Worm (Caenorhabditis elegans): Measurements from ENCODE around the gene Y51H4A.25.
"Not testable (repeated sequence)": the region's sequence is repeated elsewhere in the genome, so short reads cannot be mapped to it uniquely, and the experiment has no call there.

Y51H4A.25 gene

ce11 chrIV:16755771-16756170 lies 19.6 kb downstream of the Y51H4A.25 start, which contains the start of gene Y43D4A.2:
TSS of gene Y43D4A.2 (minus strand) at chrIV:16755871.
- TF ChIP-seq mab-5 (tag; optimal IDR thresholded peaks at IDR 0.05); ham-2 (GFP tag; optimal IDR thresholded peaks at IDR 0.05); tbx-8 (GFP tag; optimal IDR thresholded peaks at IDR 0.05): not testable (repeated sequence)

- TF ChIP-seq lsy-2 (tag; optimal IDR thresholded peaks at IDR 0.05) (no peak), mls-2 (tag; optimal IDR thresholded peaks at IDR 0.05) (peak; percentile 10), nhr-28 (tag; optimal IDR thresholded peaks at IDR 0.05) (no peak), nhr-12 (tag; optimal IDR thresholded peaks at IDR 0.05) (no peak), mab-5 (tag; optimal IDR thresholded peaks at IDR 0.05) (no peak), hlh-1 (tag; optimal IDR thresholded peaks at IDR 0.05) (no peak), lin-32 (GFP tag; optimal IDR thresholded peaks at IDR 0.05) (no peak), flh-1 (GFP tag; optimal IDR thresholded peaks at IDR 0.05) (no peak), bed-3 (GFP tag; optimal IDR thresholded peaks at IDR 0.05) (no peak), drap-1 (GFP tag; optimal IDR thresholded peaks at IDR 0.05) (no peak), ceh-83 (GFP tag; optimal IDR thresholded peaks at IDR 0.05) (no peak), nhr-2 (tag; optimal IDR thresholded peaks at IDR 0.05) (no peak), sptf-1 (tag; optimal IDR thresholded peaks at IDR 0.05) (peak; percentile 29), unc-39 (tag; optimal IDR thresholded peaks at IDR 0.05) (no peak), M03D4.4 (tag; optimal IDR thresholded peaks at IDR 0.05) (peak; percentile 32), cnd-1 (tag; optimal IDR thresholded peaks at IDR 0.05) (no peak), mep-1 (tag; optimal IDR thresholded peaks at IDR 0.05) (no peak), ceh-43 (GFP tag; optimal IDR thresholded peaks at IDR 0.05) (peak; percentile 33), nhr-76 (tag; optimal IDR thresholded peaks at IDR 0.05) (no peak), nhr-237 (tag; optimal IDR thresholded peaks at IDR 0.05) (no peak), lin-13 (tag; optimal IDR thresholded peaks at IDR 0.05) (no peak), sem-2 (GFP tag; optimal IDR thresholded peaks at IDR 0.05) (no peak), zip-8 (tag; optimal IDR thresholded peaks at IDR 0.05) (no peak)
These were observed 38.9 kb downstream of the Y51H4A.25 start for ce11 chrIV:16775029-16775428.

ce11 chrIV:16775455-16775854 lies 39.3 kb downstream of the Y51H4A.25 start, which contains the start of gene Y43D4A.5:
TSS of gene Y43D4A.5 (plus strand) at chrIV:16775755.
- TF ChIP-seq nhr-237 (tag; optimal IDR thresholded peaks at IDR 0.05): no peak
- TF ChIP-seq elt-3 (tag; optimal IDR thresholded peaks at IDR 0.05): no peak
- no peak for TF ChIP-seq tbx-8 (GFP tag; optimal IDR thresholded peaks at IDR 0.05)
- no peak for TF ChIP-seq bed-3 (GFP tag; optimal IDR thresholded peaks at IDR 0.05)
- no peak for TF ChIP-seq lin-32 (GFP tag; optimal IDR thresholded peaks at IDR 0.05)
- no peak for TF ChIP-seq pha-4 (tag; optimal IDR thresholded peaks at IDR 0.05)
- TF ChIP-seq flh-1 (GFP tag; optimal IDR thresholded peaks at IDR 0.05): no peak
- no peak for TF ChIP-seq mls-2 (tag; optimal IDR thresholded peaks at IDR 0.05)
- no peak for TF ChIP-seq drap-1 (GFP tag; optimal IDR thresholded peaks at IDR 0.05)
- no peak for TF ChIP-seq lin-13 (tag; optimal IDR thresholded peaks at IDR 0.05)

DNA sequence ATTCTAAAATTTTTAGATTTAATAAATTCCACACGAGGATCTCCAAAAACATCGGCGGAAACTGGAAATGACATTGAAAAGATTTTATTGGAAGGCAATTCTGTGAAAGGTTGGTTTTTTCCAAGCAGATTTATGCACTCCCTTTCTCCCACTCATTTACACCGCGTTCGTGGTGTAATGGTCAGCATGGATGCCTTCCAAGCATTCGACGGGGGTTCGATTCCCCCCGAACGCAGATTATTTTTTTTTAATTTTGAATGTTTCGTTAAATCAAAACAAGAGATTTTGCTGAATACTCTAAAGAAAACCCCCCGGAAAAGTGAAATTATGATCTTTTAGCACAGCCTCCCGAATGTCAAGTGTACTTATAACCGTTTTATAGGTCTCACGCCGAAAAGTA lies 39.8 kb downstream of the Y51H4A.25 start:
- TF ChIP-seq nhr-76 (tag; optimal IDR thresholded peaks at IDR 0.05) (no peak), unc-120 (tag; optimal IDR thresholded peaks at IDR 0.05; ENCODE audit: poor library complexity, severe bottlenecking) (peak; percentile 37), mls-2 (tag; optimal IDR thresholded peaks at IDR 0.05) (peak; percentile 56), drap-1 (GFP tag; optimal IDR thresholded peaks at IDR 0.05) (peak; percentile 62), lin-32 (GFP tag; optimal IDR thresholded peaks at IDR 0.05) (peak; percentile 39), M03D4.4 (tag; optimal IDR thresholded peaks at IDR 0.05) (peak; percentile 75), sptf-1 (tag; optimal IDR thresholded peaks at IDR 0.05) (peak; percentile 78), ceh-83 (GFP tag; optimal IDR thresholded peaks at IDR 0.05) (peak; percentile 82), cnd-1 (tag; optimal IDR thresholded peaks at IDR 0.05) (peak; percentile 56), sem-2 (GFP tag; optimal IDR thresholded peaks at IDR 0.05) (peak; percentile 27), flh-1 (GFP tag; optimal IDR thresholded peaks at IDR 0.05) (peak; percentile 29), ztf-11 (tag; optimal IDR thresholded peaks at IDR 0.05) (no peak), blmp-1 (tag; optimal IDR thresholded peaks at IDR 0.05) (no peak), ceh-43 (GFP tag; optimal IDR thresholded peaks at IDR 0.05) (peak; percentile 45), bed-3 (GFP tag; optimal IDR thresholded peaks at IDR 0.05) (peak; percentile 15)

DNA sequence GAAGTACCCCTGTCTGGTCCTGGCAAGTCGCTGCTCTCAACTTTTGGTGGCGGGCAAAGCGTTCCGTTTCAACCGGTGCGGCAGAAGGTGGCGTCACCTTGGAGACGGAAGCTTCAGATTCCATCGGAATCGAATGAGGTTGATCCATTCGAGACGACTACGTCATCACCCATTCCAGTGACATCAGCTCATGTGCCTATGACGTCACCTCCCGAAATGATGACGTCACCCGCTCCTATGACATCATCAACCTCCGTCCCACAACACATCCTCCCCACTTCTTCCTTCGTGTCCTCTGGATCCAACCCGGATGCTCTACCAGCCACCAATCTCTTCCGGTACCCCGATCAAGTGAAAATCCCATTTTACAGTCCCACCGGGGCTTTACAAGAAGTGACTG lies 40.8 kb downstream of the Y51H4A.25 start:
- TF ChIP-seq lin-32 (GFP tag; optimal IDR thresholded peaks at IDR 0.05) (no peak), tbx-8 (GFP tag; optimal IDR thresholded peaks at IDR 0.05) (no peak), ceh-83 (GFP tag; optimal IDR thresholded peaks at IDR 0.05) (no peak), pha-4 (tag; optimal IDR thresholded peaks at IDR 0.05) (no peak), mab-5 (tag; optimal IDR thresholded peaks at IDR 0.05) (no peak), zip-8 (tag; optimal IDR thresholded peaks at IDR 0.05) (peak; percentile 99)
